Worm (Caenorhabditis elegans): ENCODE data around the gene hoe-1.

ce11 chrIV:4692463-4692862, 51.6 kb downstream of the hoe-1 start, which contains the start of gene spe-51:
- TF ChIP-seq him-1 (tag; optimal IDR thresholded peaks at IDR 0.05), result no peak
- no peak for TF ChIP-seq W03F9.2 (tag; optimal IDR thresholded peaks at IDR 0.05)
- TF ChIP-seq dao-5 (tag; optimal IDR thresholded peaks at IDR 0.05), result no peak

Measured in whole organism, L4/young adult.